Worm (Caenorhabditis elegans): ENCODE results near the gene T21D12.14.

The T21D12.14 gene

DNA sequence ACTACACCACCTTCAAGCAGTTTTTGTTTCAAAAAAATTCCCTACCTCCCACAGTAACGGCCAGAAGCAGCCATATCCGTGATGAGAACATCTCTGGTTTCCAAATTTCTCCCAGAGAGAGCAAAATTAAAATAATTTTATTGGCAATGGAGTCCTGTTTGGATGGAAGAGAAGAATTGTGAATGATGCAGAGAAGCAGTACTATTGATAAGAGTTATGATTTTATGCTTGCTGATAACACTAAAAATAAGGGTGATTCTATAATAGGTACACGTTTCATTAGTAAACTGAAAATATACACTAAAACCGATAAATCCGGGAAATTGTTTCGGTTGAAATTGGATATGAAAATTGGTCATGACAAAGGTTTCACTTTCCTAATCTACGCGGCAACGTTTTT, 32.5 kb upstream of the T21D12.14 start, which contains the start of gene dsc-4:
TSS of gene dsc-4 (minus strand) at position 165 of the 400 bp plus-strand sequence.
- TF ChIP-seq fos-1 (tag; optimal IDR thresholded peaks at IDR 0.05) (peak; percentile 58), crh-2 (tag; optimal IDR thresholded peaks at IDR 0.05) (no peak)

DNA sequence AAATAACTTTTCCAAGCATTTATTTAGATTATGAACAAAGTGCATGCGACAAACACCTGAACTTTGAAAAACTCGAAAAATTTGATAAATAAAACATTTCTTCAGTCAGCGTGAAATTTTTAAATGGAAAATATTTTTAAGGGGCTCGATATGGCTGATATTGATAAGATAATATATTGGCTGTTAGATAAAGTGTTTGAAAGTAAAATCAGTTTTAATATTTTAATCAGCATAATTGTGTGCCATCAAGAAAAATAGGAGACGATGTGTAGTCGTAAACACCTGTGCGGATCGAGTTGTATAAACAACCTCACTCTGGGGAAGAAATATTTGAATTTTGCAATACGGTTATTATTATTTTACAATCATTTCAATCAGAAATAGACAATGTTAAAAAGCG, 31.7 kb upstream of the T21D12.14 start:
- TF ChIP-seq elt-3 (tag; optimal IDR thresholded peaks at IDR 0.05) (no peak), mdl-1 (tag; optimal IDR thresholded peaks at IDR 0.05) (no peak), R02D3.7 (tag; optimal IDR thresholded peaks at IDR 0.05) (no peak), mbf-1 (tag; optimal IDR thresholded peaks at IDR 0.05) (no peak), sma-9 (GFP tag; optimal IDR thresholded peaks at IDR 0.05) (no peak), sma-9 (tag; optimal IDR thresholded peaks at IDR 0.05) (no peak), ztf-11 (tag; optimal IDR thresholded peaks at IDR 0.05) (no peak), nhr-11 (tag; optimal IDR thresholded peaks at IDR 0.05) (no peak), nhr-23 (tag; optimal IDR thresholded peaks at IDR 0.05) (no peak), ztf-4 (tag; optimal IDR thresholded peaks at IDR 0.05) (no peak), unc-39 (tag; optimal IDR thresholded peaks at IDR 0.05) (no peak), ceh-16 (tag; optimal IDR thresholded peaks at IDR 0.05) (no peak), lsy-2 (tag; optimal IDR thresholded peaks at IDR 0.05) (no peak), C34F6.9 (tag; optimal IDR thresholded peaks at IDR 0.05) (no peak), elt-1 (tag; optimal IDR thresholded peaks at IDR 0.05) (no peak), unc-55 (GFP tag; optimal IDR thresholded peaks at IDR 0.05) (no peak), mab-5 (tag; optimal IDR thresholded peaks at IDR 0.05) (no peak), F13H6.1 (tag; optimal IDR thresholded peaks at IDR 0.05) (no peak)

DNA sequence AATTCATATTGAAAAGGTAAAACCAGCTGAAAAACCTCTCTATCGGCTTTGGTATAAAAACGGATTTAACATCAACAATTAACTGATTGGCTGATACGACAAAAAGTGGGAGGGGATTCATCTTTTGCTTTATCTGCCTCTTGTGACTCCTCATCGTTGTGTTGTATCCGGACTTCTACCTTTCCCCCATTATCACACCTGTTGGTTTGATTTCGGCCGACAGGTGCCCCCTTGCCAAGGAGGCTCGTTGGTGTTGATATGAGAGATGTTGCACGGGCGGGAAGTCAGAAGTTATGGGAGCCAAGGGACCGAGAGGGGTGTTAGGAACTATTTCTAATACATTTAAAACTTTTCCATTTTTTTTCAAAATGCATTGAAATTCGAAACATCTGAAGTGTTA, 26.5 kb upstream of the T21D12.14 start:
- TF ChIP-seq fos-1 (tag; optimal IDR thresholded peaks at IDR 0.05) (no peak), crh-2 (tag; optimal IDR thresholded peaks at IDR 0.05) (no peak), nhr-12 (tag; optimal IDR thresholded peaks at IDR 0.05) (no peak), lin-11 (tag; optimal IDR thresholded peaks at IDR 0.05) (no peak)

DNA sequence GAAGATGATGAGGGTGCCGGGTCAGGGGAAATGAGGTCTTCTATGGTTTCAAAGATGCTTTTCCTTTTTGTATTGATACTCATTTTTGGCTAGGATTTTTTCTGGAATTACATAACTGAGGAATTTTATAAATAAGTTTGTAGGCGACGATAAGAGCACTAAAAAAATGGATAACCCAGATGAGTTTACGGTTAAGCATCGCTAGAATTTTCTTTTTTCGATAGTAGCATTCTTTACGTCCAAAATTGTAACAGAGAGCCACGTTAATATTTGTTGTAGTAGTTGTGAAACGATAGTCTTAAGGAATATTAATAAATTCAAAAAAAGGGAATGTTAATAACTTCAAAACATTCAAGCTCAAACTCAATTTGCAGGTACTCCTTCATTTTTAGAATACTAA, 25.7 kb upstream of the T21D12.14 start, which contains the start of gene snai-1:
TSS of gene snai-1 (minus strand) at position 101 of the 400 bp plus-strand sequence.
- TF ChIP-seq skn-1 (tag; optimal IDR thresholded peaks at IDR 0.05): no peak
- TF ChIP-seq elt-1 (tag; optimal IDR thresholded peaks at IDR 0.05): no peak
- TF ChIP-seq lin-13 (GFP tag; optimal IDR thresholded peaks at IDR 0.05): no peak

DNA sequence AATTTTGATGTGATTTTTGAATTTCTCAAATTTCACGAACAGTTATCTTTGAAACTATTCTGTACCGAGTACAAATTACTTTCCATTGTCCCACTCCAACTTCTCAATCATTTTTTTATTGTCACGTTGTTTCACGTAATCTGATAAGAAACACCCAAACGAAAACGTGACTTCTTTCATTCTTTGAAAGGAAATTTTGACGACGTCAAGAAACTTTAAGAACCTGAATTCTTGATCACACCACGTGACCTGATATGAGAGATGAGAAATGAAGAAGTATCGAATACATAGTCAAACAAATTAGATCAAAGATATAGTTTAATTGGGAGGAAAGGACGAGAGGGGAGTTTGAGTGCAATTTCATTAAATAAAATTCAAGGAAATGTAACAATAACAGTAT, 21.6 kb upstream of the T21D12.14 start:
- TF ChIP-seq lsy-2 (tag; optimal IDR thresholded peaks at IDR 0.05): peak in 1 of 2 experiments; percentile 5
- no peak for TF ChIP-seq skn-1 (tag; optimal IDR thresholded peaks at IDR 0.05)
- no peak for TF ChIP-seq lin-39 (tag; optimal IDR thresholded peaks at IDR 0.05)
- no peak for TF ChIP-seq peb-1 (tag; optimal IDR thresholded peaks at IDR 0.05)
- TF ChIP-seq ztf-4 (tag; optimal IDR thresholded peaks at IDR 0.05): peak; percentile 10
- TF ChIP-seq crh-2 (tag; optimal IDR thresholded peaks at IDR 0.05): peak; percentile 64
- TF ChIP-seq sma-9 (GFP tag; optimal IDR thresholded peaks at IDR 0.05): peak; percentile 85
- no peak for TF ChIP-seq sma-9 (tag; optimal IDR thresholded peaks at IDR 0.05)
- no peak for TF ChIP-seq nhr-21 (tag; optimal IDR thresholded peaks at IDR 0.05)
- no peak for TF ChIP-seq mab-5 (tag; optimal IDR thresholded peaks at IDR 0.05)
- TF ChIP-seq nhr-25 (tag; optimal IDR thresholded peaks at IDR 0.05): peak; percentile 81
- peak; percentile 47 for TF ChIP-seq blmp-1 (tag; optimal IDR thresholded peaks at IDR 0.05; ENCODE audit: insufficient read depth)
- TF ChIP-seq ceh-82 (tag; optimal IDR thresholded peaks at IDR 0.05): no peak
- peak; percentile 30 for TF ChIP-seq nhr-6 (tag; optimal IDR thresholded peaks at IDR 0.05)
- no peak for TF ChIP-seq mdl-1 (tag; optimal IDR thresholded peaks at IDR 0.05)
- no peak for TF ChIP-seq nhr-23 (tag; optimal IDR thresholded peaks at IDR 0.05)
- no peak for TF ChIP-seq sma-3 (GFP tag; optimal IDR thresholded peaks at IDR 0.05)

DNA sequence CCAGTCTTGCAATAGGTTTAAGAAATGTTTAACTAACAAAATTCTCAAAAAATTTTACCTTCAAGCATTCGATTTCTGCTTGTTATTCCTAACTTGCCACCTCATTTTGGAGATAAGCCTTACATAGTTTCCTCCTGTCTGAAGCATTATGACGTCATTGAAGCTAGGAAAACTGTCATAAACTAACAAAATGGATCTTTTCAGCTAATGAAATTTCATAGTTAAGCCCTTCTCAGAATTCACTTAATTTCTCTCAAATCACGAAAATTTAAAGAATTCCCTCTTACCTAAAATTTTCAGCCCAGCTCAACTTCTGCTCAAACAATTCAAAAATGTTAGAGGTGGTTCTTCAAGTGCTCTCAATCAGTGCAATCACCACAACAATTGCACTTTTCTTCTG, 19.3 kb upstream of the T21D12.14 start, which contains the start of gene swt-1:
TSS of gene swt-1 (plus strand) at position 301 of the 400 bp plus-strand sequence.
- no peak for TF ChIP-seq ztf-1 (GFP tag; conservative IDR thresholded peaks at IDR 0.05)
- TF ChIP-seq mbf-1 (tag; optimal IDR thresholded peaks at IDR 0.05): no peak
- no peak for TF ChIP-seq aly-2 (tag; optimal IDR thresholded peaks at IDR 0.05)
- TF ChIP-seq fos-1 (tag; optimal IDR thresholded peaks at IDR 0.05): no peak

All from whole organism, L2 larva.